Worm (Caenorhabditis elegans): ENCODE results near the gene C09E8.6.

The C09E8.6 gene

ce11 chrII:601305-601704 lies 45.0 kb downstream of the C09E8.6 start:
- TF ChIP-seq nhr-237 (tag; optimal IDR thresholded peaks at IDR 0.05) (no peak), alr-1 (tag; optimal IDR thresholded peaks at IDR 0.05) (no peak), lsy-2 (tag; optimal IDR thresholded peaks at IDR 0.05) (peak in 1 of 2 experiments; percentile 65), blmp-1 (tag; optimal IDR thresholded peaks at IDR 0.05; ENCODE audit: insufficient read depth) (no peak), mbf-1 (tag; optimal IDR thresholded peaks at IDR 0.05) (no peak), aly-2 (tag; optimal IDR thresholded peaks at IDR 0.05) (no peak), mab-5 (tag; optimal IDR thresholded peaks at IDR 0.05) (peak; percentile 21), fos-1 (tag; optimal IDR thresholded peaks at IDR 0.05) (no peak), sma-3 (GFP tag; optimal IDR thresholded peaks at IDR 0.05) (no peak), nhr-77 (tag; optimal IDR thresholded peaks at IDR 0.05) (no peak), nhr-10 (tag; optimal IDR thresholded peaks at IDR 0.05) (no peak), peb-1 (tag; optimal IDR thresholded peaks at IDR 0.05) (no peak), lin-13 (GFP tag; optimal IDR thresholded peaks at IDR 0.05) (no peak), ztf-4 (tag; optimal IDR thresholded peaks at IDR 0.05) (no peak), gmeb-1 (tag; optimal IDR thresholded peaks at IDR 0.05) (peak; percentile 32), nhr-11 (tag; optimal IDR thresholded peaks at IDR 0.05) (no peak), unc-62 (GFP tag; optimal IDR thresholded peaks at IDR 0.05) (no peak), nhr-129 (tag; optimal IDR thresholded peaks at IDR 0.05) (peak; percentile 74), C34F6.9 (tag; optimal IDR thresholded peaks at IDR 0.05) (peak; percentile 70), Y55F3AM.14 (GFP tag; optimal IDR thresholded peaks at IDR 0.05) (no peak), sma-9 (GFP tag; optimal IDR thresholded peaks at IDR 0.05) (peak; percentile 78), sma-9 (tag; optimal IDR thresholded peaks at IDR 0.05) (no peak), zag-1 (tag; optimal IDR thresholded peaks at IDR 0.05) (no peak), nhr-23 (tag; optimal IDR thresholded peaks at IDR 0.05) (no peak), unc-39 (tag; optimal IDR thresholded peaks at IDR 0.05) (no peak), nhr-6 (tag; optimal IDR thresholded peaks at IDR 0.05) (no peak), skn-1 (tag; optimal IDR thresholded peaks at IDR 0.05) (no peak), nhr-12 (tag; optimal IDR thresholded peaks at IDR 0.05) (no peak), ama-1 (optimal IDR thresholded peaks at IDR 0.05) (no peak), nhr-21 (tag; optimal IDR thresholded peaks at IDR 0.05) (no peak), F13H6.1 (tag; optimal IDR thresholded peaks at IDR 0.05) (no peak), elt-3 (tag; optimal IDR thresholded peaks at IDR 0.05) (no peak), ceh-16 (tag; optimal IDR thresholded peaks at IDR 0.05) (no peak), unc-55 (GFP tag; optimal IDR thresholded peaks at IDR 0.05) (peak; percentile 79), crh-2 (tag; optimal IDR thresholded peaks at IDR 0.05) (peak; percentile 58), sem-4 (tag; optimal IDR thresholded peaks at IDR 0.05) (no peak), dmd-4 (tag; optimal IDR thresholded peaks at IDR 0.05) (no peak), ceh-82 (tag; optimal IDR thresholded peaks at IDR 0.05) (no peak), lin-39 (tag; optimal IDR thresholded peaks at IDR 0.05) (no peak), lin-11 (tag; optimal IDR thresholded peaks at IDR 0.05) (no peak), nhr-25 (tag; optimal IDR thresholded peaks at IDR 0.05) (no peak), snpc-4 (tag; optimal IDR thresholded peaks at IDR 0.05) (no peak), mdl-1 (tag; optimal IDR thresholded peaks at IDR 0.05) (peak; percentile 10 to 67), egl-27 (tag; optimal IDR thresholded peaks at IDR 0.05) (peak; percentile 49), R02D3.7 (tag; optimal IDR thresholded peaks at IDR 0.05) (no peak), ztf-11 (tag; optimal IDR thresholded peaks at IDR 0.05) (no peak)

- no peak for TF ChIP-seq unc-62 (GFP tag; optimal IDR thresholded peaks at IDR 0.05)
- TF ChIP-seq peb-1 (tag; optimal IDR thresholded peaks at IDR 0.05), result no peak
- no peak for TF ChIP-seq C34F6.9 (tag; optimal IDR thresholded peaks at IDR 0.05)
- TF ChIP-seq aly-2 (tag; optimal IDR thresholded peaks at IDR 0.05), result no peak
- TF ChIP-seq ama-1 (optimal IDR thresholded peaks at IDR 0.05), result no peak
- no peak for TF ChIP-seq blmp-1 (tag; optimal IDR thresholded peaks at IDR 0.05; ENCODE audit: insufficient read depth)
- TF ChIP-seq fos-1 (tag; optimal IDR thresholded peaks at IDR 0.05), result no peak
- no peak for TF ChIP-seq crh-2 (tag; optimal IDR thresholded peaks at IDR 0.05)
- TF ChIP-seq mbf-1 (tag; optimal IDR thresholded peaks at IDR 0.05), result no peak
- TF ChIP-seq sem-4 (tag; optimal IDR thresholded peaks at IDR 0.05), result no peak
- TF ChIP-seq zag-1 (tag; optimal IDR thresholded peaks at IDR 0.05), result no peak
- TF ChIP-seq ztf-1 (GFP tag; conservative IDR thresholded peaks at IDR 0.05), result no peak
- no peak for TF ChIP-seq sma-9 (GFP tag; optimal IDR thresholded peaks at IDR 0.05)
- no peak for TF ChIP-seq sma-9 (tag; optimal IDR thresholded peaks at IDR 0.05)
- TF ChIP-seq nhr-11 (tag; optimal IDR thresholded peaks at IDR 0.05), result no peak
- TF ChIP-seq ztf-11 (tag; optimal IDR thresholded peaks at IDR 0.05), result no peak
- no peak for TF ChIP-seq lin-11 (tag; optimal IDR thresholded peaks at IDR 0.05)
- TF ChIP-seq mdl-1 (tag; optimal IDR thresholded peaks at IDR 0.05), result no peak
- no peak for TF ChIP-seq mab-5 (tag; optimal IDR thresholded peaks at IDR 0.05)
Observed at ce11 chrII:602020-602419, 45.7 kb downstream of the C09E8.6 start, which contains the start of gene nhl-3. Gene nhl-3 (minus strand): TSS chrII:602120.
